Worm (Caenorhabditis elegans): ENCODE results near the gene irld-67.

irld-67 gene

ce11 chrII:2963619-2964018 is 29.4 kb upstream of the irld-67 start:
- TF ChIP-seq madf-9 (GFP tag; conservative IDR thresholded peaks at IDR 0.05) (no peak), tag-97 (GFP tag; IDR thresholded peaks at IDR 0.05) (no peak), lin-13 (GFP tag; optimal IDR thresholded peaks at IDR 0.05) (no peak), egl-27 (tag; optimal IDR thresholded peaks at IDR 0.05) (no peak), dmd-6 (GFP tag; IDR thresholded peaks at IDR 0.05) (no peak), aha-1 (tag) (peak; percentile 91), lin-15B (tag; optimal IDR thresholded peaks at IDR 0.05) (no peak)

- TF ChIP-seq nhr-6 (tag; optimal IDR thresholded peaks at IDR 0.05) (no peak), hlh-11 (tag; optimal IDR thresholded peaks at IDR 0.05) (peak; percentile 18), ceh-28 (tag; optimal IDR thresholded peaks at IDR 0.05) (no peak), aha-1 (tag) (peak; percentile 93), F37D6.2 (tag; optimal IDR thresholded peaks at IDR 0.05) (peak; percentile 23), fkh-10 (GFP tag; optimal IDR thresholded peaks at IDR 0.05) (peak; percentile 92), nhr-25 (tag; optimal IDR thresholded peaks at IDR 0.05; ENCODE audit: borderline replicate concordance, insufficient read depth) (no peak), ces-1 (GFP tag; optimal IDR thresholded peaks at IDR 0.05) (peak; percentile 21), hlh-30 (tag; optimal IDR thresholded peaks at IDR 0.05; ENCODE audit: insufficient read depth) (peak; percentile 72), hmg-1.1 (GFP tag; IDR thresholded peaks at IDR 0.05) (peak; percentile 55; the same call in 1 of the 2 replicates), ctbp-1 (GFP tag; IDR thresholded peaks at IDR 0.05) (peak; percentile 60; the same call in 1 of the 2 replicates), lsy-2 (tag; optimal IDR thresholded peaks at IDR 0.05) (peak in 1 of 2 experiments; percentile 23), mdl-1 (tag; optimal IDR thresholded peaks at IDR 0.05) (peak; percentile 71 to 95), egl-43 (GFP tag; IDR thresholded peaks at IDR 0.05) (0 out of 2 replicates have a peak, but pooled peaks have one; percentile 32), ZK546.5 (tag; optimal IDR thresholded peaks at IDR 0.05) (no peak), set-16 (GFP tag; IDR thresholded peaks at IDR 0.05) (peak; percentile 24; the same call in 1 of the 2 replicates)
Measured at ce11 chrII:2962531-2963164, 28.4 kb upstream of the irld-67 start.

DNA sequence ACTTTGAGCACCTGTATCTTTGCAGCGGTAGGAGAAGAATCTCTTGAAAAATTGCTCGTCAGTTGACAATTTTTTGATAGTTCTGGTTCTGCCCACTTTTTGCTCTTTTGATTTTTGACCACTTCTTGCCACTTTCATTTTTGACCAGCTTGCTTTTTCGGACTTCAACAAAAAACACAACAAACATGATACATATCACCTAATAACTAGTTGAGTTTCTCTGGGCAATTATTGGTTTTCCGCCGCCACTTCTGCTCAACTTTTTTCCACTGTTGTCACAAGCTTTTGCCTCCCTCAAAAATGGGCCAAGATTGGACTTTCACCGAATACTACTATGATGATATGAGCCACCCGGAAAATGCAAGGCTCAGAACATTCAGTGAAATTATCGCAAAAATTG is 24.1 kb upstream of the irld-67 start, which contains the start of gene srw-60:
srw-60 (plus strand) TSS at position 301 of the 400 bp plus-strand sequence.
- TF ChIP-seq daf-12 (tag; optimal IDR thresholded peaks at IDR 0.05): no peak
- TF ChIP-seq fos-1 (tag; optimal IDR thresholded peaks at IDR 0.05): no peak
- TF ChIP-seq zfp-3 (GFP tag; conservative IDR thresholded peaks at IDR 0.05): no peak
- no peak for TF ChIP-seq dmd-6 (GFP tag; IDR thresholded peaks at IDR 0.05)
- TF ChIP-seq D1046.2 (GFP tag; IDR thresholded peaks at IDR 0.05): no peak
- TF ChIP-seq mdl-1 (tag; optimal IDR thresholded peaks at IDR 0.05): no peak
- no peak for TF ChIP-seq unc-62 (GFP tag; optimal IDR thresholded peaks at IDR 0.05 in 1 of 2)
- TF ChIP-seq unc-62 (tag; optimal IDR thresholded peaks at IDR 0.05): no peak
- TF ChIP-seq T20F7.1 (GFP tag; optimal IDR thresholded peaks at IDR 0.05): no peak
- no peak for TF ChIP-seq R02D3.7 (tag; optimal IDR thresholded peaks at IDR 0.05)
- no peak for TF ChIP-seq ctbp-1 (GFP tag; IDR thresholded peaks at IDR 0.05)
- no peak for TF ChIP-seq snpc-1.2 (GFP tag; IDR thresholded peaks at IDR 0.05)
- TF ChIP-seq mxl-2 (GFP tag; conservative IDR thresholded peaks at IDR 0.05): no peak
- no peak for TF ChIP-seq zfp-2 (tag; optimal IDR thresholded peaks at IDR 0.05)
- TF ChIP-seq T26A8.4 (GFP tag; IDR thresholded peaks at IDR 0.05): no peak

- TF ChIP-seq fkh-10 (GFP tag; optimal IDR thresholded peaks at IDR 0.05) (no peak), nhr-6 (tag; optimal IDR thresholded peaks at IDR 0.05) (no peak), dmd-6 (GFP tag; IDR thresholded peaks at IDR 0.05) (no peak), R02D3.7 (tag; optimal IDR thresholded peaks at IDR 0.05) (no peak), pha-4 (GFP tag; IDR thresholded peaks at IDR 0.05) (no peak), pha-4 (tag; optimal IDR thresholded peaks at IDR 0.05) (no peak), dmd-9 (GFP tag; IDR thresholded peaks at IDR 0.05) (no peak), nhr-48 (tag; optimal IDR thresholded peaks at IDR 0.05) (no peak), mxl-2 (GFP tag; conservative IDR thresholded peaks at IDR 0.05) (no peak), dmd-8 (GFP tag; IDR thresholded peaks at IDR 0.05) (no peak), nhr-77 (tag; optimal IDR thresholded peaks at IDR 0.05) (no peak), nhr-42 (GFP tag; IDR thresholded peaks at IDR 0.05) (no peak), F49E8.2 (tag; optimal IDR thresholded peaks at IDR 0.05; ENCODE audit: borderline replicate concordance) (no peak), nhr-11 (tag; optimal IDR thresholded peaks at IDR 0.05) (no peak), ces-1 (GFP tag; optimal IDR thresholded peaks at IDR 0.05) (no peak)
Measured at ce11 chrII:2955656-2956115, 21.4 kb upstream of the irld-67 start, which contains the start of gene irld-48. irld-48 (plus strand) TSS chrII:2956065.
